Fruit fly (Drosophila melanogaster): ENCODE measurements around the gene CG17378.
A peak's percentile ranks its signal among the peaks of the same experiment; 100 is the strongest.

The CG17378 gene

dm6 chr2L:6817493-6817892 lies 43.7 kb downstream of the CG17378 start (continued):
- TF ChIP-seq vfl (GFP tag; optimal IDR thresholded peaks at IDR 0.05) (no peak), jumu (GFP tag; optimal IDR thresholded peaks at IDR 0.05) (no peak), pfk (GFP tag; optimal IDR thresholded peaks at IDR 0.05) (peak; percentile 81), fru (optimal IDR thresholded peaks at IDR 0.05) (no peak), CG33213 (GFP tag; optimal IDR thresholded peaks at IDR 0.05) (no peak), CG14050 (GFP tag; IDR thresholded peaks at IDR 0.05) (no peak), CG42726 (GFP tag; IDR thresholded peaks at IDR 0.05; ENCODE audit: partially characterized antibody) (0 out of 2 replicates have a peak, but pooled peaks have one; percentile 54), Lim3 (GFP tag; IDR thresholded peaks at IDR 0.05) (no peak), bsh (GFP tag; optimal IDR thresholded peaks at IDR 0.05) (no peak), B-H1 (GFP tag; IDR thresholded peaks at IDR 0.05) (no peak), luna (GFP tag; optimal IDR thresholded peaks at IDR 0.05) (no peak), CoRest (tag; optimal IDR thresholded peaks at IDR 0.05) (peak; percentile 22), Six4 (GFP tag; optimal IDR thresholded peaks at IDR 0.05) (no peak), Ada2b (GFP tag; IDR thresholded peaks at IDR 0.05) (no peak), hbn (GFP tag; IDR thresholded peaks at IDR 0.05; ENCODE audit: partially characterized antibody) (no peak), NC2β (GFP tag; optimal IDR thresholded peaks at IDR 0.05) (no peak), her (GFP tag; optimal IDR thresholded peaks at IDR 0.05) (no peak), CG5953 (GFP tag; IDR thresholded peaks at IDR 0.05) (no peak), insv (GFP tag; optimal IDR thresholded peaks at IDR 0.05) (no peak), Atf-2 (GFP tag; optimal IDR thresholded peaks at IDR 0.05) (no peak), h (optimal IDR thresholded peaks at IDR 0.05) (no peak), Taf1 (GFP tag; IDR thresholded peaks at IDR 0.05) (no peak), CG10366 (GFP tag; IDR thresholded peaks at IDR 0.05) (no peak), gro (GFP tag; optimal IDR thresholded peaks at IDR 0.05) (no peak), E2f2 (GFP tag; IDR thresholded peaks at IDR 0.05) (no peak), lola (GFP tag; optimal IDR thresholded peaks at IDR 0.05) (peak in 1 of 3 experiments; percentile 29), disco-r (GFP tag; optimal IDR thresholded peaks at IDR 0.05) (no peak), Gug (GFP tag; IDR thresholded peaks at IDR 0.05) (no peak), CG17568 (GFP tag; optimal IDR thresholded peaks at IDR 0.05) (no peak), esg (GFP tag; conservative IDR thresholded peaks at IDR 0.05) (no peak), CG34376 (GFP tag; optimal IDR thresholded peaks at IDR 0.05) (no peak), Doc2 (GFP tag; IDR thresholded peaks at IDR 0.05) (no peak), C15 (GFP tag; IDR thresholded peaks at IDR 0.05) (no peak), Ets97D (GFP tag; optimal IDR thresholded peaks at IDR 0.05) (no peak), Asciz (GFP tag; optimal IDR thresholded peaks at IDR 0.05) (no peak), CG32767 (GFP tag; IDR thresholded peaks at IDR 0.05) (no peak), CG1792 (GFP tag; optimal IDR thresholded peaks at IDR 0.05) (no peak), CG7372 (GFP tag; IDR thresholded peaks at IDR 0.05) (no peak), ab (GFP tag; optimal IDR thresholded peaks at IDR 0.05) (no peak), Lpt (GFP tag; optimal IDR thresholded peaks at IDR 0.05) (no peak), Max (GFP tag; optimal IDR thresholded peaks at IDR 0.05) (no peak), CG3407 (GFP tag; optimal IDR thresholded peaks at IDR 0.05) (no peak), Mrtf (GFP tag; IDR thresholded peaks at IDR 0.05) (0 out of 3 replicates have a peak, but pooled peaks have one; percentile 14), cato (GFP tag; optimal IDR thresholded peaks at IDR 0.05; ENCODE audit: borderline replicate concordance) (no peak), NK7.1 (GFP tag; optimal IDR thresholded peaks at IDR 0.05) (no peak), E2f1 (GFP tag; IDR thresholded peaks at IDR 0.05) (no peak), CG4730 (GFP tag; IDR thresholded peaks at IDR 0.05) (no peak), CG12744 (GFP tag; optimal IDR thresholded peaks at IDR 0.05) (no peak), unc-4 (GFP tag; IDR thresholded peaks at IDR 0.05; ENCODE audit: partially characterized antibody) (no peak), salm (tag; optimal IDR thresholded peaks at IDR 0.05) (no peak), CG10979 (tag; optimal IDR thresholded peaks at IDR 0.05) (no peak), HmgZ (tag; optimal IDR thresholded peaks at IDR 0.05) (peak; percentile 34), Xbp1 (GFP tag; optimal IDR thresholded peaks at IDR 0.05) (no peak)
